Fruit fly (Drosophila melanogaster): ENCODE data around the gene stx.

Gene stx

DNA sequence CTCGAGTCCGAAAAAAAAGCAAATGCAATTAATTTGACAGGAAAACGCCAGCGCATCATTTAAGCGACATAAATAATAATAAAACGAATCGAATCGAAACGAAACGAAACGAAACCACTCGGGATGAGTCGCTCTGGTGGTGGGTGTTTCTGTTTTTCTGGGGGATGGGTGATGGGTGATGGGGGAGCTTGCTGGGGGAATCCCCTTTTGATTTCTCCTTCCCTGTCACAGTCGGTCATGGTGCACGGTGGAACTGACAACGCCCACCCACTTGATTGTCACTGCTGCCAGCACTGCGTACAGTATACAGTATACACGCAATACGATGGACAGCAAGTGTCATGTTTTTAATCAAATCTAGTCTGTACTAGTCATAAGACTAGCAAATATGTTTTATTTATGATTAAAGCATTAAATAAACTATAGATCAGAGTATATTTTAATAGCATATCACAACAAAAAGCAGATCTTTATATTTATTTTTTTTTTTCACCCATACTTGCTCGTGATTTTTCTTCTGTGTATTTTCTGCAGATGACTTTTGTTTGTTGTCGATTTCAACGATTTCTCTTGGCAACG, 22.8 kb downstream of the stx start (continued):
- TF ChIP-seq chif (GFP tag; optimal IDR thresholded peaks at IDR 0.05) (no peak), Fer3 (tag; optimal IDR thresholded peaks at IDR 0.05) (peak; percentile 6), CG14965 (GFP tag; optimal IDR thresholded peaks at IDR 0.05; ENCODE audit: borderline replicate concordance) (no peak), gem (tag; optimal IDR thresholded peaks at IDR 0.05) (peak; percentile 51), gfzf (GFP tag; optimal IDR thresholded peaks at IDR 0.05) (no peak), grau (tag; optimal IDR thresholded peaks at IDR 0.05) (peak; percentile 69), bsh (GFP tag; optimal IDR thresholded peaks at IDR 0.05) (peak in 1 of 2 experiments; percentile 28), CG3065 (GFP tag; optimal IDR thresholded peaks at IDR 0.05) (no peak), HHEX (GFP tag; optimal IDR thresholded peaks at IDR 0.05) (no peak), CG14710 (tag; optimal IDR thresholded peaks at IDR 0.05) (no peak), CG1233 (GFP tag; optimal IDR thresholded peaks at IDR 0.05) (no peak), Lim3 (GFP tag; IDR thresholded peaks at IDR 0.05) (no peak), CG32767 (GFP tag; IDR thresholded peaks at IDR 0.05) (no peak), MBD-R2 (GFP tag; IDR thresholded peaks at IDR 0.05) (no peak), kay (GFP tag; optimal IDR thresholded peaks at IDR 0.05) (no peak), row (GFP tag; IDR thresholded peaks at IDR 0.05) (peak; percentile 41; the same call in 1 of the 3 replicates), CG12391 (tag; optimal IDR thresholded peaks at IDR 0.05) (peak; percentile 26), dmrt99B (tag; optimal IDR thresholded peaks at IDR 0.05) (peak; percentile 44)

dm6 chrX:10719280-10719679, 25.5 kb downstream of the stx start:
- TF ChIP-seq Ptx1 (GFP tag; IDR thresholded peaks at IDR 0.05) (0 out of 2 replicates have a peak, but pooled peaks have one; percentile 9), vnd (GFP tag; IDR thresholded peaks at IDR 0.05; ENCODE audit: partially characterized antibody) (0 out of 3 replicates have a peak, but pooled peaks have one; percentile 28), emc (GFP tag; optimal IDR thresholded peaks at IDR 0.05) (no peak), sr (GFP tag; IDR thresholded peaks at IDR 0.05) (no peak), rib (GFP tag; IDR thresholded peaks at IDR 0.05) (peak; percentile 84), lab (GFP tag; optimal IDR thresholded peaks at IDR 0.05) (peak; percentile 41), cwo (GFP tag; optimal IDR thresholded peaks at IDR 0.05) (peak; percentile 16), HmgZ (tag; optimal IDR thresholded peaks at IDR 0.05) (peak; percentile 1), CG15514 (GFP tag; optimal IDR thresholded peaks at IDR 0.05) (peak; percentile 0), exex (tag; optimal IDR thresholded peaks at IDR 0.05) (peak; percentile 51), mirr (GFP tag; optimal IDR thresholded peaks at IDR 0.05) (peak; percentile 52), Adf1 (GFP tag; IDR thresholded peaks at IDR 0.05) (peak; percentile 32; the same call in 1 of the 2 replicates), CG9437 (GFP tag; optimal IDR thresholded peaks at IDR 0.05) (peak; percentile 9), mld (GFP tag; IDR thresholded peaks at IDR 0.05; ENCODE audit: partially characterized antibody) (no peak), wdn (GFP tag; IDR thresholded peaks at IDR 0.05) (no peak), oc (tag; optimal IDR thresholded peaks at IDR 0.05) (no peak), CG18599 (GFP tag; optimal IDR thresholded peaks at IDR 0.05) (peak; percentile 3), CG8290 (GFP tag; optimal IDR thresholded peaks at IDR 0.05) (no peak), CG8290 (tag; optimal IDR thresholded peaks at IDR 0.05) (peak in 1 of 2 experiments; percentile 38), CG3065 (GFP tag; optimal IDR thresholded peaks at IDR 0.05) (no peak), CG30020 (tag; optimal IDR thresholded peaks at IDR 0.05) (no peak), sob (GFP tag; IDR thresholded peaks at IDR 0.05) (peak; percentile 43; the same call in 1 of the 2 replicates), GATAe (GFP tag; conservative IDR thresholded peaks at IDR 0.05) (0 out of 2 replicates have a peak, but pooled peaks have one; percentile 45), zen2 (GFP tag; IDR thresholded peaks at IDR 0.05; ENCODE audit: partially characterized antibody) (no peak), CG18262 (tag; optimal IDR thresholded peaks at IDR 0.05) (no peak), CG9932 (GFP tag; IDR thresholded peaks at IDR 0.05) (peak; percentile 32; the same call in 1 of the 2 replicates), CG10543 (GFP tag; optimal IDR thresholded peaks at IDR 0.05) (peak; percentile 39), CG14014 (GFP tag; IDR thresholded peaks at IDR 0.05) (0 out of 2 replicates have a peak, but pooled peaks have one; percentile 21), ash1 (GFP tag; optimal IDR thresholded peaks at IDR 0.05) (no peak), CG12769 (tag; optimal IDR thresholded peaks at IDR 0.05) (peak; percentile 46), prd (optimal IDR thresholded peaks at IDR 0.05) (no peak), prd (GFP tag; IDR thresholded peaks at IDR 0.05) (0 out of 3 replicates have a peak, but pooled peaks have one; percentile 22)

All from whole organism, embryonic.